Fruit fly (Drosophila melanogaster) whole organism, embryonic: Measurements from ENCODE around the gene kek4.

Source experiments
- CG10321 ChIP-seq: fragments of 200-800 bp; sonication (Bioruptor generic); IDR thresholded peaks from 2 replicates; pipeline ENCODE4 v1.3.6; 2022; ENCODE audit warnings: missing biosample characterization, missing genetic modification characterization
- CG10431 ChIP-seq: fragments of 200-800 bp; sonication (Bioruptor generic); optimal IDR thresholded peaks from 3 replicates; lab custom pipeline; 2018; ENCODE audit warnings: missing biosample characterization, mild to moderate bottlenecking, missing genetic modification characterization
- CG18476 ChIP-seq: fragments of 200-800 bp; sonication (Bioruptor generic); optimal IDR thresholded peaks from 2 replicates; lab custom pipeline; 2016; ENCODE audit warnings: missing biosample characterization, mild to moderate bottlenecking, missing genetic modification characterization
- CG5953 ChIP-seq: fragments of 200-800 bp; sonication (Bioruptor generic); IDR thresholded peaks from 2 replicates; pipeline ENCODE4 v1.3.6; 2022; ENCODE audit warnings: missing biosample characterization, missing genetic modification characterization
- Dad ChIP-seq: fragments of 200-800 bp; sonication (Bioruptor generic); optimal IDR thresholded peaks from 3 replicates; lab custom pipeline; 2016; ENCODE audit warnings: missing biosample characterization, missing genetic modification characterization
- eve ChIP-seq, 2 experiments: fragments of >200 bp; optimal IDR thresholded peaks; 2 replicates each; lab custom pipeline; 2017; ENCODE audit warnings: missing biosample characterization in 2 of 2, missing genetic modification characterization in 2 of 2
- p53 ChIP-seq: fragments of 200-800 bp; sonication (Bioruptor generic); optimal IDR thresholded peaks from 2 replicates; lab custom pipeline; 2016; ENCODE audit warnings: missing biosample characterization, missing genetic modification characterization
- pan ChIP-seq, 4 experiments: fragments of >200 bp in 3 of 4; fragments of 200-800 bp in 1 of 4; sonication (Bioruptor generic) in 1 of 4; optimal IDR thresholded peaks in 3 of 4; IDR thresholded peaks in 1 of 4; 2 replicates each; pipeline versions ENCODE4 v1.3.6 to Lab custom; 2017 to 2022; ENCODE audit warnings: missing biosample characterization in 2 of 4, missing genetic modification characterization in 2 of 4, mixed read lengths in 1 of 4

- TF ChIP-seq p53 (GFP tag; lab: Kevin White, UChicago): no peak
- TF ChIP-seq eve (GFP tag; optimal IDR thresholded peaks at IDR 0.05; lab: Kevin White, UChicago): no peak
- TF ChIP-seq pan (optimal IDR thresholded peaks at IDR 0.05; lab: Kevin White, UChicago): no peak
- no peak for TF ChIP-seq pan (GFP tag; optimal IDR thresholded peaks at IDR 0.05 in 1 of 2, IDR thresholded peaks at IDR 0.05 in 1 of 2)
- TF ChIP-seq CG10321 (GFP tag; lab: Robert Waterston, UW): no peak
- TF ChIP-seq Dad (GFP tag; lab: Kevin White, UChicago): no peak
- no peak for TF ChIP-seq CG10431 (GFP tag; lab: Kevin White, UChicago)
- TF ChIP-seq CG18476: no peak
- no peak for TF ChIP-seq CG5953
Measured at dm6 chr2L:13231739-13232138, 16.6 kb upstream of the kek4 start, which contains the start of gene Prosalpha6T.
